Fruit fly (Drosophila melanogaster) whole organism, embryonic: Measurements from ENCODE around the gene CG14442.
A peak's percentile ranks its signal among the peaks of the same experiment; 100 is the strongest.

Source experiments
- Bgb ChIP-seq: fragments of 200-800 bp; sonication (Bioruptor generic); IDR thresholded peaks from 2 replicates; pipeline ENCODE4 v1.3.6; 2022; ENCODE audit warnings: missing biosample characterization, missing genetic modification characterization; ENCODE audit not compliant: partially characterized antibody
- BtbVII ChIP-seq: fragments of 200-800 bp; sonication (Bioruptor generic); optimal IDR thresholded peaks from 3 replicates; lab custom pipeline; 2017; ENCODE audit warnings: missing biosample characterization, mild to moderate bottlenecking, missing genetic modification characterization
- CG10147 ChIP-seq: fragments of 200-800 bp; sonication (Bioruptor generic); optimal IDR thresholded peaks from 2 replicates; lab custom pipeline; 2019; ENCODE audit warnings: missing biosample characterization, mild to moderate bottlenecking, missing genetic modification characterization, moderate library complexity
- CG11560 ChIP-seq: fragments of 200-800 bp; sonication (Bioruptor generic); IDR thresholded peaks from 3 replicates; pipeline ENCODE4 v1.3.6; 2022; ENCODE audit warnings: missing biosample characterization, missing genetic modification characterization
- CG11695 ChIP-seq: fragments of 200-800 bp; sonication (Bioruptor generic); IDR thresholded peaks from 3 replicates; pipeline ENCODE4 v1.3.6; 2022; ENCODE audit warnings: missing biosample characterization, missing genetic modification characterization
- CG12219 ChIP-seq: fragments of 200-800 bp; sonication (Bioruptor generic); optimal IDR thresholded peaks from 3 replicates; lab custom pipeline; 2018; ENCODE audit warnings: missing biosample characterization, mild to moderate bottlenecking, missing genetic modification characterization
- CG13287 ChIP-seq: fragments of 200-800 bp; sonication (Bioruptor generic); IDR thresholded peaks from 2 replicates; pipeline ENCODE4 v1.3.6; 2022; ENCODE audit warnings: missing biosample characterization, missing genetic modification characterization; ENCODE audit not compliant: partially characterized antibody
- CG13296 ChIP-seq: fragments of 200-800 bp; sonication (Bioruptor generic); optimal IDR thresholded peaks from 3 replicates; lab custom pipeline; 2018; ENCODE audit warnings: missing biosample characterization, mild to moderate bottlenecking, missing genetic modification characterization
- CG14441 ChIP-seq: fragments of 200-800 bp; sonication (Bioruptor generic); IDR thresholded peaks from 2 replicates; pipeline ENCODE4 v1.3.6; 2022; ENCODE audit warnings: missing biosample characterization, missing genetic modification characterization
- CG14667 ChIP-seq: fragments of 200-800 bp; sonication (Bioruptor generic); IDR thresholded peaks from 2 replicates; pipeline ENCODE4 v1.3.6; 2022; ENCODE audit warnings: missing biosample characterization, missing genetic modification characterization
- CG2120 ChIP-seq: fragments of 200-800 bp; sonication (Bioruptor generic); optimal IDR thresholded peaks from 3 replicates; lab custom pipeline; 2016; ENCODE audit warnings: missing biosample characterization, missing genetic modification characterization
- CG3838 ChIP-seq: fragments of 200-800 bp; sonication (Bioruptor generic); optimal IDR thresholded peaks from 3 replicates; lab custom pipeline; 2016; ENCODE audit warnings: missing biosample characterization, missing genetic modification characterization
- CG3847 ChIP-seq: fragments of 200-800 bp; sonication (Bioruptor generic); IDR thresholded peaks from 2 replicates; pipeline ENCODE4 v1.3.6; 2022; ENCODE audit warnings: missing biosample characterization, missing genetic modification characterization
- CG42726 ChIP-seq: fragments of 200-800 bp; sonication (Bioruptor generic); IDR thresholded peaks from 2 replicates; pipeline ENCODE4 v1.3.6; 2022; ENCODE audit warnings: missing biosample characterization, missing genetic modification characterization; ENCODE audit not compliant: partially characterized antibody
- CG4282 ChIP-seq: fragments of 200-800 bp; sonication (Bioruptor generic); optimal IDR thresholded peaks from 2 replicates; lab custom pipeline; 2016; ENCODE audit warnings: missing biosample characterization, missing genetic modification characterization
- CG5245 ChIP-seq: fragments of 200-800 bp; sonication (Bioruptor generic); optimal IDR thresholded peaks from 3 replicates; lab custom pipeline; 2016; ENCODE audit warnings: missing biosample characterization, missing genetic modification characterization
- CG6791 ChIP-seq: fragments of 200-800 bp; sonication (Bioruptor generic); IDR thresholded peaks from 3 replicates; pipeline ENCODE4 v1.3.6; 2022; ENCODE audit warnings: missing biosample characterization, missing genetic modification characterization; ENCODE audit not compliant: partially characterized antibody
- CG6854 ChIP-seq: fragments of 200-800 bp; sonication (Bioruptor generic); optimal IDR thresholded peaks from 3 replicates; lab custom pipeline; 2017; ENCODE audit warnings: missing biosample characterization, mild to moderate bottlenecking, missing genetic modification characterization
- Dfd ChIP-seq, 2 experiments: fragments of >200 bp; optimal IDR thresholded peaks; 2 replicates each; lab custom pipeline; 2017; ENCODE audit warnings: missing biosample characterization in 2 of 2, missing genetic modification characterization in 2 of 2
- Dll ChIP-seq: fragments of 200-800 bp; sonication (Bioruptor generic); IDR thresholded peaks from 4 replicates; pipeline ENCODE4 v1.3.6; 2022; ENCODE audit warnings: missing biosample characterization, missing genetic modification characterization; ENCODE audit not compliant: partially characterized antibody
- Ets97D ChIP-seq: fragments of 200-800 bp; sonication (Bioruptor generic); optimal IDR thresholded peaks from 3 replicates; lab custom pipeline; 2016; ENCODE audit warnings: missing biosample characterization, missing genetic modification characterization
- Gug ChIP-seq: fragments of 200-800 bp; sonication (Bioruptor generic); IDR thresholded peaks from 4 replicates; pipeline ENCODE4 v1.3.6; 2022; ENCODE audit warnings: missing biosample characterization, missing genetic modification characterization
- HHEX ChIP-seq: fragments of 200-800 bp; sonication (Bioruptor generic); optimal IDR thresholded peaks from 3 replicates; lab custom pipeline; 2017; ENCODE audit warnings: missing biosample characterization, mild to moderate bottlenecking, missing genetic modification characterization, missing genetic modification reagents
- Hand ChIP-seq: fragments of 200-800 bp; sonication (Bioruptor generic); optimal IDR thresholded peaks from 2 replicates; lab custom pipeline; 2017; ENCODE audit warnings: mild to moderate bottlenecking, missing biosample characterization, missing genetic modification reagents, missing genetic modification characterization
- Lim3 ChIP-seq: fragments of 200-800 bp; sonication (Bioruptor generic); IDR thresholded peaks from 2 replicates; pipeline ENCODE4 v1.3.6; 2022; ENCODE audit warnings: missing biosample characterization, missing genetic modification characterization
- Lpt ChIP-seq: fragments of >200 bp; optimal IDR thresholded peaks from 2 replicates; lab custom pipeline; 2018; ENCODE audit warnings: missing biosample characterization, missing genetic modification characterization
- MESR4 ChIP-seq: fragments of 200-800 bp; sonication (Bioruptor generic); optimal IDR thresholded peaks from 2 replicates; lab custom pipeline; 2018; ENCODE audit warnings: missing biosample characterization, mild to moderate bottlenecking, missing genetic modification characterization, moderate library complexity
- Meics ChIP-seq: fragments of 200-800 bp; sonication (Bioruptor generic); optimal IDR thresholded peaks from 2 replicates; lab custom pipeline; 2017; ENCODE audit warnings: missing biosample characterization, mild to moderate bottlenecking, missing genetic modification characterization
- Scr ChIP-seq: fragments of 200-800 bp; sonication (Bioruptor generic); IDR thresholded peaks from 2 replicates; pipeline ENCODE4 v1.3.6; 2022; ENCODE audit warnings: missing biosample characterization, missing genetic modification characterization; ENCODE audit not compliant: partially characterized antibody
- Sry-δ ChIP-seq: fragments of 200-800 bp; sonication (Bioruptor generic); optimal IDR thresholded peaks from 2 replicates; lab custom pipeline; 2016; ENCODE audit warnings: missing biosample characterization, missing genetic modification characterization
- Taf1 ChIP-seq: fragments of 200-800 bp; sonication (Bioruptor generic); IDR thresholded peaks from 2 replicates; pipeline ENCODE4 v1.3.6; 2022; ENCODE audit warnings: missing biosample characterization, missing genetic modification characterization
- Tbp ChIP-seq: fragments of >200 bp; optimal IDR thresholded peaks from 2 replicates; lab custom pipeline; 2018; ENCODE audit warnings: missing biosample characterization, missing genetic modification characterization
- chinmo ChIP-seq: fragments of 200-800 bp; sonication (Bioruptor generic); IDR thresholded peaks from 4 replicates; pipeline ENCODE4 v1.3.6; 2022; ENCODE audit warnings: missing biosample characterization, missing genetic modification characterization; ENCODE audit not compliant: partially characterized antibody
- corto ChIP-seq: fragments of 200-800 bp; sonication (Bioruptor generic); optimal IDR thresholded peaks from 2 replicates; lab custom pipeline; 2016; ENCODE audit warnings: missing biosample characterization, mild to moderate bottlenecking, missing genetic modification characterization, moderate library complexity
- cwo ChIP-seq: fragments of 200-800 bp; sonication (Bioruptor generic); optimal IDR thresholded peaks from 3 replicates; lab custom pipeline; 2017; ENCODE audit warnings: missing biosample characterization, missing genetic modification characterization, mild to moderate bottlenecking, moderate library complexity, missing genetic modification reagents
- da ChIP-seq: fragments of 200-800 bp; sonication (Bioruptor generic); optimal IDR thresholded peaks from 2 replicates; lab custom pipeline; 2016; ENCODE audit warnings: missing biosample characterization, missing genetic modification characterization
- danr ChIP-seq: fragments of 200-800 bp; sonication (Bioruptor generic); IDR thresholded peaks from 2 replicates; pipeline ENCODE4 v1.3.6; 2022; ENCODE audit warnings: missing biosample characterization, missing genetic modification characterization
- dmrt11E ChIP-seq: fragments of 200-800 bp; sonication (Bioruptor generic); optimal IDR thresholded peaks from 3 replicates; lab custom pipeline; 2018; ENCODE audit warnings: missing biosample characterization, mild to moderate bottlenecking, missing genetic modification characterization, moderate library complexity
- eyg ChIP-seq: fragments of 200-800 bp; sonication (Bioruptor generic); optimal IDR thresholded peaks from 3 replicates; lab custom pipeline; 2016; ENCODE audit warnings: missing biosample characterization, missing genetic modification characterization
- fd64A ChIP-seq: fragments of 200-800 bp; sonication (Bioruptor generic); optimal IDR thresholded peaks from 3 replicates; lab custom pipeline; 2018; ENCODE audit warnings: missing biosample characterization, mild to moderate bottlenecking, missing genetic modification characterization
- fd96Cb ChIP-seq: fragments of 200-800 bp; sonication (Bioruptor generic); optimal IDR thresholded peaks from 2 replicates; lab custom pipeline; 2018; ENCODE audit warnings: missing biosample characterization, mild to moderate bottlenecking, missing genetic modification characterization, moderate library complexity
- fru ChIP-seq: fragments of >200 bp; optimal IDR thresholded peaks from 2 replicates; lab custom pipeline; 2017
- gcm ChIP-seq: fragments of 200-800 bp; sonication (Bioruptor generic); optimal IDR thresholded peaks from 2 replicates; lab custom pipeline; 2019; ENCODE audit warnings: missing biosample characterization, mild to moderate bottlenecking, missing genetic modification characterization, moderate library complexity
- hb ChIP-seq: fragments of 200-800 bp; sonication (Bioruptor generic); IDR thresholded peaks from 3 replicates; pipeline ENCODE4 v1.3.6; 2022; ENCODE audit warnings: missing biosample characterization, missing genetic modification characterization; ENCODE audit not compliant: partially characterized antibody
- lilli ChIP-seq: fragments of 200-800 bp; sonication (Bioruptor generic); optimal IDR thresholded peaks from 3 replicates; lab custom pipeline; 2016; ENCODE audit warnings: missing biosample characterization, missing genetic modification characterization
- peb ChIP-seq: fragments of 200-800 bp; sonication (Bioruptor generic); IDR thresholded peaks from 2 replicates; pipeline ENCODE4 v1.3.6; 2022; ENCODE audit warnings: missing biosample characterization, missing genetic modification characterization
- sima ChIP-seq: fragments of 200-800 bp; sonication (Bioruptor generic); optimal IDR thresholded peaks from 2 replicates; lab custom pipeline; 2016; ENCODE audit warnings: missing biosample characterization, missing genetic modification characterization
- stc ChIP-seq: fragments of 200-800 bp; sonication (Bioruptor generic); IDR thresholded peaks from 2 replicates; pipeline ENCODE4 v1.3.6; 2022; ENCODE audit warnings: missing biosample characterization, missing genetic modification characterization
- ttk ChIP-seq: fragments of 200-800 bp; sonication (Bioruptor generic); IDR thresholded peaks from 2 replicates; pipeline ENCODE4 v2.1.2; 2022; ENCODE audit warnings: missing biosample characterization, missing genetic modification characterization
- zfh2 ChIP-seq: fragments of 200-800 bp; sonication (Bioruptor generic); optimal IDR thresholded peaks from 2 replicates; lab custom pipeline; 2016; ENCODE audit warnings: missing biosample characterization, missing genetic modification characterization

The CG14442 gene

DNA sequence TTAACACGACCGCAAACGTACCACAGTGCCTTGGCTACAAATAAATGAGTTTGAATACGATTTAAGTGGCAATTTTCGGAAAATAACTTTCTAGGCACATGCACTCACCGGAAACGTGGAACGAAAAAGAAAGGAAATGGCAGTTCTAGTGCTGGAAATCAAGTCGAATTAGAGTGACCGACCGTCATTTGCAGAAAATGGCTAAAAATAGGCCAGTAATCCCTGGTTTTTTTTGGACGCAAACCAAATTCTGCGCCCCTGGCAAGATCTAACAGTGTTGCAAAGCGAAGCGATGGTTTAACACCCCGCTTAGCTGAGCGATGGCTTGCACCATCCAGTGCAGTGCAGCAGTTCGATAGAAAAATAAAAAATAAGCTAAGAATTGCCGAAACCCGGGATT, 49.3 kb upstream of the CG14442 start, which contains the start of gene RpL17 (continued):
- TF ChIP-seq lilli (GFP tag; lab: Kevin White, UChicago) (peak; percentile 74), Tbp (GFP tag; lab: Kevin White, UChicago) (no peak), CG5245 (GFP tag; lab: Kevin White, UChicago) (peak; percentile 13), peb (GFP tag; lab: Robert Waterston, UW) (peak; percentile 54), Ets97D (GFP tag; lab: Kevin White, UChicago) (peak; percentile 99), Hand (GFP tag; lab: Kevin White, UChicago) (peak; percentile 82), CG13296 (GFP tag; lab: Kevin White, UChicago) (peak; percentile 88), eyg (GFP tag; lab: Kevin White, UChicago) (peak; percentile 86), zfh2 (GFP tag; lab: Kevin White, UChicago) (peak; percentile 84), stc (peak; percentile 87), CG3847 (GFP tag; lab: Robert Waterston, UW) (peak; percentile 92), dmrt11E (tag; lab: Kevin White, UChicago) (peak; percentile 77), Gug (GFP tag; lab: Robert Waterston, UW) (peak; percentile 23; the same call in 1 of the 4 replicates), Sry-δ (GFP tag; lab: Kevin White, UChicago) (peak; percentile 60), Taf1 (GFP tag; lab: Robert Waterston, UW) (no peak; the same call in 1 of the 2 replicates), CG6854 (GFP tag; lab: Kevin White, UChicago) (peak; percentile 86), Lpt (GFP tag; lab: Kevin White, UChicago) (no peak), Meics (GFP tag; lab: Kevin White, UChicago) (peak; percentile 91), BtbVII (GFP tag; lab: Kevin White, UChicago) (peak; percentile 87), Lim3 (GFP tag; lab: Robert Waterston, UW) (no peak), CG6791 (GFP tag; lab: Robert Waterston, UW) (peak; percentile 63; the same call in 1 of the 3 replicates), ttk (GFP tag; lab: Robert Waterston, UW) (peak; percentile 78), Scr (no peak), sima (GFP tag; lab: Kevin White, UChicago) (peak; percentile 71), fru (no peak), CG14667 (GFP tag; lab: Robert Waterston, UW) (peak; percentile 44), Bgb (GFP tag; lab: Robert Waterston, UW) (peak; percentile 40; the same call in 1 of the 2 replicates), Dfd (GFP tag; optimal IDR thresholded peaks at IDR 0.05; lab: Kevin White, UChicago) (no peak), CG12219 (peak; percentile 73), MESR4 (peak; percentile 91), danr (peak; percentile 64; the same call in 1 of the 2 replicates), Dll (no peak), corto (no peak), CG13287 (peak; percentile 36; the same call in 1 of the 2 replicates), fd96Cb (tag; lab: Kevin White, UChicago) (peak; percentile 30), fd64A (GFP tag; lab: Kevin White, UChicago) (peak; percentile 81), cwo (GFP tag; lab: Kevin White, UChicago) (peak; percentile 58), CG11695 (peak; percentile 68), HHEX (GFP tag; lab: Kevin White, UChicago) (peak; percentile 84), CG14441 (GFP tag; lab: Robert Waterston, UW) (peak; percentile 96), CG3838 (peak; percentile 62), chinmo (no peak), CG2120 (GFP tag; lab: Kevin White, UChicago) (peak; percentile 75), CG11560 (tag; lab: Robert Waterston, UW) (peak; percentile 51; the same call in 2 of the 3 replicates), CG10147 (peak; percentile 70), hb (GFP tag; lab: Robert Waterston, UW) (no peak), CG42726 (GFP tag; lab: Robert Waterston, UW) (peak; percentile 52; the same call in 1 of the 2 replicates), CG4282 (GFP tag; lab: Kevin White, UChicago) (peak; percentile 86), da (GFP tag; lab: Kevin White, UChicago) (peak; percentile 70), gcm (GFP tag; lab: Kevin White, UChicago) (peak; percentile 82)
